Fruit fly (Drosophila melanogaster) whole organism, embryonic: ENCODE data around the gene Pstk.

ENCODE experiments used
- Atf3 ChIP-seq: fragments of 200-800 bp; sonication (Bioruptor generic); optimal IDR thresholded peaks from 3 replicates; lab custom pipeline; 2016; ENCODE audit warnings: missing biosample characterization, missing genetic modification characterization
- CG11723 ChIP-seq: fragments of 200-800 bp; sonication (Bioruptor generic); optimal IDR thresholded peaks from 2 replicates; lab custom pipeline; 2017; ENCODE audit warnings: missing biosample characterization, mild to moderate bottlenecking, missing genetic modification characterization
- CG12299 ChIP-seq: fragments of 200-800 bp; sonication (Bioruptor generic); optimal IDR thresholded peaks from 2 replicates; lab custom pipeline; 2018; ENCODE audit warnings: missing biosample characterization, mild to moderate bottlenecking, missing genetic modification characterization
- CG14860 ChIP-seq: fragments of 200-800 bp; sonication (Bioruptor generic); IDR thresholded peaks from 3 replicates; pipeline ENCODE4 v1.3.6; 2022; ENCODE audit warnings: missing biosample characterization, missing genetic modification characterization; ENCODE audit not compliant: partially characterized antibody
- CG1529 ChIP-seq: fragments of 200-800 bp; sonication (Bioruptor generic); optimal IDR thresholded peaks from 3 replicates; lab custom pipeline; 2018; ENCODE audit warnings: missing biosample characterization, missing genetic modification characterization
- CG17802 ChIP-seq: fragments of 200-800 bp; sonication (Bioruptor generic); optimal IDR thresholded peaks from 2 replicates; lab custom pipeline; 2018; ENCODE audit warnings: missing biosample characterization, mild to moderate bottlenecking, missing genetic modification characterization, moderate library complexity
- CG17912 ChIP-seq: fragments of 200-800 bp; sonication (Bioruptor generic); optimal IDR thresholded peaks from 2 replicates; lab custom pipeline; 2018; ENCODE audit warnings: missing biosample characterization, mild to moderate bottlenecking, missing genetic modification characterization
- CG2875 ChIP-seq: fragments of 200-800 bp; sonication (Bioruptor generic); optimal IDR thresholded peaks from 2 replicates; lab custom pipeline; 2017; ENCODE audit warnings: missing biosample characterization, mild to moderate bottlenecking, missing genetic modification characterization, missing genetic modification reagents
- CG30020 ChIP-seq: fragments of 200-800 bp; optimal IDR thresholded peaks from 2 replicates; lab custom pipeline; 2019; ENCODE audit warnings: missing biosample characterization, mild to moderate bottlenecking, missing genetic modification characterization, moderate library complexity
- CG31224 ChIP-seq: fragments of 200-800 bp; sonication (Bioruptor generic); IDR thresholded peaks from 2 replicates; pipeline ENCODE4 v1.3.6; 2022; ENCODE audit warnings: missing biosample characterization, missing genetic modification characterization
- CG32532 ChIP-seq: fragments of 200-800 bp; sonication (Bioruptor generic); IDR thresholded peaks from 2 replicates; pipeline ENCODE4 v1.3.6; 2022; ENCODE audit warnings: missing biosample characterization, missing genetic modification characterization
- CG32767 ChIP-seq: fragments of 200-800 bp; sonication (Bioruptor generic); IDR thresholded peaks from 2 replicates; pipeline ENCODE4 v1.3.6; 2022; ENCODE audit warnings: missing biosample characterization, missing genetic modification characterization
- CG33213 ChIP-seq: fragments of 200-800 bp; sonication (Bioruptor generic); optimal IDR thresholded peaks from 3 replicates; lab custom pipeline; 2016; ENCODE audit warnings: missing biosample characterization, missing genetic modification characterization
- CG42726 ChIP-seq: fragments of 200-800 bp; sonication (Bioruptor generic); IDR thresholded peaks from 2 replicates; pipeline ENCODE4 v1.3.6; 2022; ENCODE audit warnings: missing biosample characterization, missing genetic modification characterization; ENCODE audit not compliant: partially characterized antibody
- CG4730 ChIP-seq: fragments of 200-800 bp; sonication (Bioruptor generic); IDR thresholded peaks from 2 replicates; pipeline ENCODE4 v1.3.6; 2022; ENCODE audit warnings: missing biosample characterization, missing genetic modification characterization
- CG9215 ChIP-seq: fragments of 200-800 bp; sonication (Bioruptor generic); IDR thresholded peaks from 2 replicates; pipeline ENCODE4 v1.3.6; 2022; ENCODE audit warnings: missing biosample characterization, missing genetic modification characterization
- CG9797 ChIP-seq: fragments of 200-800 bp; sonication (Bioruptor generic); optimal IDR thresholded peaks from 3 replicates; lab custom pipeline; 2018; ENCODE audit warnings: missing biosample characterization, mild to moderate bottlenecking, missing genetic modification characterization
- CrebB ChIP-seq: fragments of 200-800 bp; sonication (Bioruptor generic); optimal IDR thresholded peaks from 3 replicates; lab custom pipeline; 2018; ENCODE audit warnings: missing biosample characterization, mild to moderate bottlenecking, missing genetic modification characterization
- Dfd ChIP-seq, 2 experiments: fragments of >200 bp; optimal IDR thresholded peaks; 2 replicates each; lab custom pipeline; 2017; ENCODE audit warnings: missing biosample characterization in 2 of 2, missing genetic modification characterization in 2 of 2
- Dip2 ChIP-seq: fragments of 200-800 bp; sonication (Bioruptor generic); IDR thresholded peaks from 2 replicates; pipeline ENCODE4 v1.3.6; 2022; ENCODE audit warnings: missing biosample characterization, missing genetic modification characterization
- E2f2 ChIP-seq: fragments of 200-800 bp; sonication (Bioruptor generic); IDR thresholded peaks from 2 replicates; pipeline ENCODE4 v1.3.6; 2022; ENCODE audit warnings: missing biosample characterization, missing genetic modification characterization
- Fer1 ChIP-seq: fragments of 200-800 bp; sonication (Bioruptor generic); optimal IDR thresholded peaks from 2 replicates; lab custom pipeline; 2017; ENCODE audit warnings: missing biosample characterization, mild to moderate bottlenecking, missing genetic modification characterization
- H2.0 ChIP-seq: fragments of 200-800 bp; sonication (Bioruptor generic); IDR thresholded peaks from 2 replicates; pipeline ENCODE4 v1.3.6; 2022; ENCODE audit warnings: missing biosample characterization, missing genetic modification characterization
- Hr39 ChIP-seq: fragments of >200 bp; optimal IDR thresholded peaks from 2 replicates; lab custom pipeline; 2017
- Lim3 ChIP-seq: fragments of 200-800 bp; sonication (Bioruptor generic); IDR thresholded peaks from 2 replicates; pipeline ENCODE4 v1.3.6; 2022; ENCODE audit warnings: missing biosample characterization, missing genetic modification characterization
- MBD-R2 ChIP-seq: fragments of 200-800 bp; sonication (Bioruptor generic); IDR thresholded peaks from 2 replicates; pipeline ENCODE4 v1.3.6; 2022; ENCODE audit warnings: missing biosample characterization, missing genetic modification characterization
- MESR4 ChIP-seq: fragments of 200-800 bp; sonication (Bioruptor generic); optimal IDR thresholded peaks from 2 replicates; lab custom pipeline; 2018; ENCODE audit warnings: missing biosample characterization, mild to moderate bottlenecking, missing genetic modification characterization, moderate library complexity
- Poxn ChIP-seq: fragments of 200-800 bp; sonication (Bioruptor generic); IDR thresholded peaks from 2 replicates; pipeline ENCODE4 v1.3.6; 2022; ENCODE audit warnings: missing biosample characterization, missing genetic modification characterization
- Ptx1 ChIP-seq: fragments of 200-800 bp; sonication (Bioruptor generic); IDR thresholded peaks from 2 replicates; pipeline ENCODE4 v1.3.6; 2022; ENCODE audit warnings: missing biosample characterization, missing genetic modification characterization
- Sry-β ChIP-seq: fragments of 200-800 bp; sonication (Bioruptor generic); optimal IDR thresholded peaks from 2 replicates; lab custom pipeline; 2018; ENCODE audit warnings: missing biosample characterization, mild to moderate bottlenecking, missing genetic modification characterization, moderate library complexity
- Tbp ChIP-seq: fragments of >200 bp; optimal IDR thresholded peaks from 2 replicates; lab custom pipeline; 2018; ENCODE audit warnings: missing biosample characterization, missing genetic modification characterization
- ara ChIP-seq: fragments of 200-800 bp; sonication (Bioruptor generic); IDR thresholded peaks from 2 replicates; pipeline ENCODE4 v1.3.6; 2022; ENCODE audit warnings: missing biosample characterization, missing genetic modification characterization
- bab2 ChIP-seq: fragments of 200-800 bp; sonication (Bioruptor generic); optimal IDR thresholded peaks from 2 replicates; lab custom pipeline; 2016; ENCODE audit warnings: missing biosample characterization, missing genetic modification characterization
- bbx ChIP-seq: fragments of 200-800 bp; sonication (Bioruptor generic); IDR thresholded peaks from 2 replicates; pipeline ENCODE4 v1.3.6; 2022; ENCODE audit warnings: missing biosample characterization, missing genetic modification characterization; ENCODE audit not compliant: partially characterized antibody
- bsh ChIP-seq, 2 experiments: fragments of 200-800 bp; sonication (Bioruptor generic); optimal IDR thresholded peaks; 2 replicates each; lab custom pipeline; 2017 to 2018; ENCODE audit warnings: mild to moderate bottlenecking in 2 of 2, missing biosample characterization in 2 of 2, missing genetic modification characterization in 2 of 2, moderate library complexity in 1 of 2
- cad ChIP-seq: fragments of >200 bp; optimal IDR thresholded peaks from 2 replicates; lab custom pipeline; 2017; ENCODE audit warnings: missing biosample characterization, missing genetic modification characterization
- chn ChIP-seq: fragments of 200-800 bp; sonication (Bioruptor generic); optimal IDR thresholded peaks from 2 replicates; lab custom pipeline; 2016; ENCODE audit warnings: missing biosample characterization, missing genetic modification characterization
- dati ChIP-seq: fragments of 200-800 bp; sonication (Bioruptor generic); IDR thresholded peaks from 2 replicates; pipeline ENCODE4 v1.3.6; 2022; ENCODE audit warnings: missing biosample characterization, missing genetic modification characterization
- dysf ChIP-seq: fragments of 200-800 bp; sonication (Bioruptor generic); IDR thresholded peaks from 3 replicates; pipeline ENCODE4 v1.3.6; 2022; ENCODE audit warnings: missing biosample characterization, missing genetic modification characterization
- eve ChIP-seq, 2 experiments: fragments of >200 bp; optimal IDR thresholded peaks; 2 replicates each; lab custom pipeline; 2017; ENCODE audit warnings: missing biosample characterization in 2 of 2, missing genetic modification characterization in 2 of 2
- gro ChIP-seq: fragments of 200-800 bp; sonication (Bioruptor generic); optimal IDR thresholded peaks from 2 replicates; lab custom pipeline; 2016; ENCODE audit warnings: missing biosample characterization, missing genetic modification characterization
- hb ChIP-seq: fragments of 200-800 bp; sonication (Bioruptor generic); IDR thresholded peaks from 3 replicates; pipeline ENCODE4 v1.3.6; 2022; ENCODE audit warnings: missing biosample characterization, missing genetic modification characterization; ENCODE audit not compliant: partially characterized antibody
- hkb ChIP-seq, 2 experiments: fragments of 200-800 bp in 1 of 2; fragments of >200 bp in 1 of 2; sonication (Bioruptor generic) in 1 of 2; IDR thresholded peaks in 1 of 2; optimal IDR thresholded peaks in 1 of 2; 2 replicates each; pipeline versions ENCODE4 v1.3.6 to Lab custom; 2017 to 2022; ENCODE audit warnings: missing biosample characterization in 1 of 2, missing genetic modification characterization in 1 of 2
- lab ChIP-seq: fragments of 200-800 bp; sonication (Bioruptor generic); optimal IDR thresholded peaks from 3 replicates; lab custom pipeline; 2017; ENCODE audit warnings: missing biosample characterization, missing genetic modification characterization, mild to moderate bottlenecking, moderate library complexity, missing genetic modification reagents
- mam ChIP-seq: fragments of 200-800 bp; sonication (Bioruptor generic); optimal IDR thresholded peaks from 3 replicates; lab custom pipeline; 2016; ENCODE audit warnings: missing biosample characterization, missing genetic modification characterization
- nerfin-1 ChIP-seq: fragments of 200-800 bp; sonication (Bioruptor generic); optimal IDR thresholded peaks from 3 replicates; lab custom pipeline; 2019; ENCODE audit warnings: missing biosample characterization, mild to moderate bottlenecking, missing genetic modification characterization, moderate library complexity
- pfk ChIP-seq: fragments of 200-800 bp; sonication (Bioruptor generic); optimal IDR thresholded peaks from 2 replicates; lab custom pipeline; 2018; ENCODE audit warnings: missing biosample characterization, mild to moderate bottlenecking, missing genetic modification characterization, moderate library complexity
- ro ChIP-seq: fragments of 200-800 bp; sonication (Bioruptor generic); IDR thresholded peaks from 2 replicates; pipeline ENCODE4 v1.3.6; 2022; ENCODE audit warnings: missing biosample characterization, missing genetic modification characterization
- sima ChIP-seq: fragments of 200-800 bp; sonication (Bioruptor generic); optimal IDR thresholded peaks from 2 replicates; lab custom pipeline; 2016; ENCODE audit warnings: missing biosample characterization, missing genetic modification characterization
- stwl ChIP-seq: fragments of 200-800 bp; sonication (Bioruptor generic); optimal IDR thresholded peaks from 3 replicates; lab custom pipeline; 2018; ENCODE audit warnings: missing biosample characterization, mild to moderate bottlenecking, missing genetic modification characterization, moderate library complexity
- tup ChIP-seq: fragments of 200-800 bp; sonication (Bioruptor generic); optimal IDR thresholded peaks from 2 replicates; lab custom pipeline; 2016; ENCODE audit warnings: missing biosample characterization, mild to moderate bottlenecking, missing genetic modification characterization, moderate library complexity
- yki ChIP-seq: fragments of >200 bp; optimal IDR thresholded peaks from 3 replicates; lab custom pipeline; 2018

Gene Pstk

dm6 chrX:19608042-19608609, 10.2 kb downstream of the Pstk start (continued):
- TF ChIP-seq ro (GFP tag; lab: Robert Waterston, UW) = no peak
- peak; percentile 60 for TF ChIP-seq stwl
- TF ChIP-seq Poxn (GFP tag; lab: Robert Waterston, UW) = no peak
- TF ChIP-seq CG2875 (GFP tag; lab: Kevin White, UChicago) = no peak
- TF ChIP-seq nerfin-1 (tag; lab: Kevin White, UChicago) = no peak
- TF ChIP-seq dysf = no peak
- TF ChIP-seq bsh (GFP tag; optimal IDR thresholded peaks at IDR 0.05; lab: Kevin White, UChicago) = no peak
- no peak for TF ChIP-seq dati
- no peak for TF ChIP-seq Tbp (GFP tag; lab: Kevin White, UChicago)
- TF ChIP-seq cad = no peak
- TF ChIP-seq CG32767 (GFP tag; lab: Robert Waterston, UW) = no peak
- TF ChIP-seq Lim3 = no peak
- TF ChIP-seq Atf3 (GFP tag; lab: Kevin White, UChicago) = peak; percentile 32
- TF ChIP-seq CG17802 (tag; lab: Kevin White, UChicago) = no peak
- TF ChIP-seq bbx (GFP tag; lab: Robert Waterston, UW) = 0 out of 2 replicates have a peak, but pooled peaks have one; percentile 10
- TF ChIP-seq CG11723 (GFP tag; lab: Kevin White, UChicago) = no peak
- no peak for TF ChIP-seq Hr39 (lab: Kevin White, UChicago)
- no peak for TF ChIP-seq H2.0
- no peak for TF ChIP-seq CG32532 (GFP tag; lab: Robert Waterston, UW)
- TF ChIP-seq tup (GFP tag; lab: Kevin White, UChicago) = no peak
- no peak for TF ChIP-seq CG33213 (GFP tag; lab: Kevin White, UChicago)
- no peak for TF ChIP-seq CG42726 (GFP tag; lab: Robert Waterston, UW)
- no peak for TF ChIP-seq gro (GFP tag; lab: Kevin White, UChicago)
- no peak for TF ChIP-seq Sry-β
- no peak for TF ChIP-seq sima (GFP tag; lab: Kevin White, UChicago)
- TF ChIP-seq CG12299 = no peak
- no peak for TF ChIP-seq bab2 (GFP tag; lab: Kevin White, UChicago)
- no peak for TF ChIP-seq chn (GFP tag; lab: Kevin White, UChicago)
- TF ChIP-seq Fer1 = peak; percentile 11
- TF ChIP-seq CG30020 = no peak
- TF ChIP-seq hkb (optimal IDR thresholded peaks at IDR 0.05; lab: Kevin White, UChicago) = no peak
- TF ChIP-seq hkb (GFP tag; IDR thresholded peaks at IDR 0.05; lab: Robert Waterston, UW) = no peak
- TF ChIP-seq lab (GFP tag; lab: Kevin White, UChicago) = no peak
- no peak for TF ChIP-seq Ptx1 (GFP tag; lab: Robert Waterston, UW)
- TF ChIP-seq CG31224 (GFP tag; lab: Robert Waterston, UW) = no peak
- TF ChIP-seq CG14860 = peak; percentile 56; the same call in 1 of the 3 replicates
- TF ChIP-seq MBD-R2 (GFP tag; lab: Robert Waterston, UW) = no peak
- TF ChIP-seq yki = no peak
- no peak for TF ChIP-seq hb (GFP tag; lab: Robert Waterston, UW)
- no peak for TF ChIP-seq eve (GFP tag; optimal IDR thresholded peaks at IDR 0.05; lab: Kevin White, UChicago)
- peak; percentile 16 for TF ChIP-seq pfk
- peak; percentile 15 for TF ChIP-seq CrebB (tag; lab: Kevin White, UChicago)
- TF ChIP-seq CG1529 (GFP tag; lab: Kevin White, UChicago) = no peak
- no peak for TF ChIP-seq CG9797 (GFP tag; lab: Kevin White, UChicago)
- no peak for TF ChIP-seq CG17912 (GFP tag; lab: Kevin White, UChicago)
- TF ChIP-seq Dfd (GFP tag; optimal IDR thresholded peaks at IDR 0.05; lab: Kevin White, UChicago) = no peak
- no peak for TF ChIP-seq CG4730 (GFP tag; lab: Robert Waterston, UW)
- no peak for TF ChIP-seq ara (GFP tag; lab: Robert Waterston, UW)
- TF ChIP-seq MESR4 (GFP tag; lab: Kevin White, UChicago) = no peak
- no peak for TF ChIP-seq CG9215 (GFP tag; lab: Robert Waterston, UW)
- peak; percentile 35; the same call in 1 of the 2 replicates for TF ChIP-seq E2f2 (GFP tag; lab: Robert Waterston, UW)
- no peak for TF ChIP-seq mam (GFP tag; lab: Kevin White, UChicago)
- no peak for TF ChIP-seq Dip2 (GFP tag; lab: Robert Waterston, UW)
